Worm (Caenorhabditis elegans) whole organism, young adult: ENCODE measurements around the gene rgs-10.
"Not testable (repeated sequence)": the region's sequence is repeated elsewhere in the genome, so short reads cannot be mapped to it uniquely, and the experiment has no call there.

Experiments
- F33H1.4 ChIP-seq: fragments of 200-800 bp; sonication (Bioruptor generic); IDR thresholded peaks from 2 replicates; pipeline ENCODE4 v1.3.6; 2022; ENCODE audit warnings: missing genetic modification reagents, missing genetic modification characterization, missing compliant biosample characterization
- F37B4.10 ChIP-seq: fragments of 200-800 bp; sonication (Bioruptor generic); IDR thresholded peaks from 2 replicates; pipeline ENCODE4 v1.3.6; 2022; ENCODE audit warnings: missing genetic modification characterization, missing compliant biosample characterization
- F55B11.4 ChIP-seq: sonication (generic microtip); optimal IDR thresholded peaks from 2 replicates; lab custom pipeline; 2016; ENCODE audit warnings: missing compliant biosample characterization, missing genetic modification characterization, borderline replicate concordance; ENCODE audit not compliant: insufficient read depth
- F57A8.1 ChIP-seq: fragments of 200-800 bp; sonication (Bioruptor generic); optimal IDR thresholded peaks from 2 replicates; lab custom pipeline; 2018; ENCODE audit warnings: mild to moderate bottlenecking, missing genetic modification characterization, moderate library complexity, missing compliant biosample characterization
- F57C9.4 ChIP-seq: sonication (generic microtip); optimal IDR thresholded peaks from 2 replicates; lab custom pipeline; 2017; ENCODE audit warnings: mild to moderate bottlenecking, missing genetic modification characterization, missing compliant biosample characterization
- K12H6.12 ChIP-seq: fragments of 200-800 bp; sonication (Bioruptor generic); optimal IDR thresholded peaks from 2 replicates; lab custom pipeline; 2018; ENCODE audit warnings: mild to moderate bottlenecking, missing genetic modification characterization, missing compliant biosample characterization
- T07F8.4 ChIP-seq: sonication (generic microtip); optimal IDR thresholded peaks from 2 replicates; lab custom pipeline; 2016; ENCODE audit warnings: mild to moderate bottlenecking, missing genetic modification characterization, moderate library complexity, missing compliant biosample characterization
- T26A5.8 ChIP-seq: sonication (generic microtip); optimal IDR thresholded peaks from 2 replicates; lab custom pipeline; 2016; ENCODE audit warnings: missing genetic modification characterization, missing compliant biosample characterization
- Y53G8AR.9 ChIP-seq: fragments of 200-800 bp; sonication (Bioruptor generic); conservative IDR thresholded peaks from 2 replicates; pipeline ENCODE4 v1.3.6; 2022; ENCODE audit warnings: missing genetic modification reagents, missing genetic modification characterization, missing compliant biosample characterization
- Y95B8A.8 ChIP-seq: fragments of 200-800 bp; sonication (Bioruptor generic); IDR thresholded peaks from 2 replicates; pipeline ENCODE4 v1.3.6; 2022; ENCODE audit warnings: missing genetic modification reagents, missing genetic modification characterization, missing compliant biosample characterization
- akir-1 ChIP-seq: fragments of 200-800 bp; sonication (Bioruptor generic); optimal IDR thresholded peaks from 2 replicates; lab custom pipeline; 2018; ENCODE audit warnings: mild to moderate bottlenecking, missing genetic modification characterization, moderate library complexity, missing compliant biosample characterization
- attf-3 ChIP-seq: fragments of 200-800 bp; sonication (Bioruptor generic); conservative IDR thresholded peaks from 2 replicates; pipeline ENCODE4 v1.3.6; 2022; ENCODE audit warnings: missing genetic modification reagents, missing genetic modification characterization, missing compliant biosample characterization
- attf-5 ChIP-seq: fragments of 200-800 bp; sonication (Bioruptor generic); optimal IDR thresholded peaks from 2 replicates; lab custom pipeline; 2018; ENCODE audit warnings: mild to moderate bottlenecking, missing genetic modification characterization, missing compliant biosample characterization
- ccch-3 ChIP-seq: fragments of 200-800 bp; sonication (Bioruptor generic); optimal IDR thresholded peaks from 2 replicates; lab custom pipeline; 2018; ENCODE audit warnings: mild to moderate bottlenecking, missing genetic modification characterization, missing compliant biosample characterization
- cebp-1 ChIP-seq, 2 experiments: fragments of 200-800 bp in 1 of 2; sonication (Bioruptor generic) in 1 of 2; sonication (generic microtip) in 1 of 2; IDR thresholded peaks in 1 of 2; optimal IDR thresholded peaks in 1 of 2; 2 replicates each; pipeline versions ENCODE4 v1.3.6 to Lab custom; 2017 to 2022; ENCODE audit warnings: missing compliant biosample characterization in 2 of 2, missing genetic modification characterization in 2 of 2, mild to moderate bottlenecking in 1 of 2, missing genetic modification reagents in 1 of 2, moderate library complexity in 1 of 2
- ceh-58 ChIP-seq: fragments of 200-800 bp; sonication (Bioruptor generic); IDR thresholded peaks from 2 replicates; pipeline ENCODE4 v1.3.6; 2022; ENCODE audit warnings: missing genetic modification characterization, missing compliant biosample characterization
- ceh-79 ChIP-seq: sonication (generic microtip); optimal IDR thresholded peaks from 2 replicates; lab custom pipeline; 2017; ENCODE audit warnings: mild to moderate bottlenecking, missing genetic modification characterization, missing compliant biosample characterization
- die-1 ChIP-seq: sonication (generic microtip); optimal IDR thresholded peaks from 2 replicates; lab custom pipeline; 2016; ENCODE audit warnings: missing genotype, mild to moderate bottlenecking, missing genetic modification characterization, missing compliant biosample characterization
- dpff-1 ChIP-seq: sonication (generic microtip); optimal IDR thresholded peaks from 2 replicates; lab custom pipeline; 2017; ENCODE audit warnings: mild to moderate bottlenecking, missing genetic modification characterization, missing compliant biosample characterization
- egrh-3 ChIP-seq: fragments of 200-800 bp; sonication (Bioruptor generic); IDR thresholded peaks from 2 replicates; pipeline ENCODE4 v1.3.6; 2022; ENCODE audit warnings: missing genetic modification reagents, missing genetic modification characterization, missing compliant biosample characterization
- gei-17 ChIP-seq: fragments of 200-800 bp; sonication (Bioruptor generic); optimal IDR thresholded peaks from 2 replicates; lab custom pipeline; 2018; ENCODE audit warnings: mild to moderate bottlenecking, missing genetic modification characterization, missing compliant biosample characterization
- him-1 ChIP-seq: sonication (generic microtip); optimal IDR thresholded peaks from 2 replicates; lab custom pipeline; 2016; ENCODE audit warnings: missing genotype, missing genetic modification reagents, missing genetic modification characterization, missing compliant biosample characterization
- hmg-1.2 ChIP-seq: fragments of 200-800 bp; sonication (Bioruptor generic); IDR thresholded peaks from 2 replicates; pipeline ENCODE4 v1.3.6; 2022; ENCODE audit warnings: missing genetic modification reagents, missing genetic modification characterization, missing compliant biosample characterization
- hsf-1 ChIP-seq: fragments of 200-800 bp; sonication (Bioruptor generic); IDR thresholded peaks from 2 replicates; pipeline ENCODE4 v1.3.6; 2022; ENCODE audit warnings: missing genetic modification reagents, missing genetic modification characterization, missing compliant biosample characterization
- let-607 ChIP-seq, 2 experiments: fragments of 200-800 bp in 1 of 2; sonication (Bioruptor generic) in 1 of 2; sonication (generic microtip) in 1 of 2; optimal IDR thresholded peaks; 2 replicates each; lab custom pipeline; 2016 to 2018; ENCODE audit warnings: mild to moderate bottlenecking in 2 of 2, missing compliant biosample characterization in 2 of 2, missing genetic modification characterization in 2 of 2, moderate library complexity in 2 of 2, missing genotype in 1 of 2
- madf-3 ChIP-seq: fragments of 200-800 bp; sonication (Bioruptor generic); IDR thresholded peaks from 2 replicates; pipeline ENCODE4 v1.3.6; 2022; ENCODE audit warnings: missing genetic modification reagents, missing genetic modification characterization, missing compliant biosample characterization
- mcd-1 ChIP-seq: fragments of 200-800 bp; sonication (Bioruptor generic); IDR thresholded peaks from 2 replicates; pipeline ENCODE4 v1.3.6; 2022; ENCODE audit warnings: missing genetic modification reagents, missing genetic modification characterization, missing compliant biosample characterization
- nfya-1 ChIP-seq: sonication (generic microtip); optimal IDR thresholded peaks from 2 replicates; lab custom pipeline; 2017; ENCODE audit warnings: antibody characterized with exemption, missing compliant biosample characterization, missing genetic modification characterization, borderline replicate concordance; ENCODE audit not compliant: insufficient read depth
- nhr-27 ChIP-seq: fragments of 200-800 bp; sonication (Bioruptor generic); optimal IDR thresholded peaks from 2 replicates; lab custom pipeline; 2018; ENCODE audit warnings: mild to moderate bottlenecking, missing genetic modification characterization, moderate library complexity, missing compliant biosample characterization
- nhr-80 ChIP-seq: sonication (generic microtip); optimal IDR thresholded peaks from 2 replicates; lab custom pipeline; 2016; ENCODE audit warnings: missing genetic modification characterization, missing compliant biosample characterization
- pbrm-1 ChIP-seq: fragments of 200-800 bp; sonication (Bioruptor generic); IDR thresholded peaks from 2 replicates; pipeline ENCODE4 v1.3.6; 2022; ENCODE audit warnings: missing genetic modification reagents, missing genetic modification characterization, missing compliant biosample characterization
- pha-4 ChIP-seq: fragments of 150-350 bp; sonication (generic microtip); optimal IDR thresholded peaks from 2 replicates; lab custom pipeline; 2014; ENCODE audit warnings: missing biosample characterization, missing genetic modification reagents, missing genetic modification characterization
- rec-8 ChIP-seq, 2 experiments: sonication (generic microtip); optimal IDR thresholded peaks; 2 replicates each; lab custom pipeline; 2016; ENCODE audit warnings: mild to moderate bottlenecking in 2 of 2, missing genetic modification characterization in 2 of 2, missing genetic modification reagents in 2 of 2, missing genotype in 2 of 2, missing biosample characterization in 1 of 2, missing compliant biosample characterization in 1 of 2, moderate library complexity in 1 of 2
- sea-2 ChIP-seq: fragments of 200-800 bp; sonication (Bioruptor generic); IDR thresholded peaks from 2 replicates; pipeline ENCODE4 v1.3.6; 2022; ENCODE audit warnings: missing genetic modification characterization, missing compliant biosample characterization
- somi-1 ChIP-seq: fragments of 200-800 bp; sonication (Bioruptor generic); optimal IDR thresholded peaks from 2 replicates; lab custom pipeline; 2018; ENCODE audit warnings: mild to moderate bottlenecking, missing genetic modification characterization, missing compliant biosample characterization
- zfh-2 ChIP-seq: fragments of 200-800 bp; sonication (Bioruptor generic); conservative IDR thresholded peaks from 2 replicates; pipeline ENCODE4 v1.3.6; 2022; ENCODE audit warnings: missing genetic modification reagents, missing genetic modification characterization, missing compliant biosample characterization
- zim-3 ChIP-seq: sonication (generic microtip); optimal IDR thresholded peaks from 2 replicates; lab custom pipeline; 2017; ENCODE audit warnings: mild to moderate bottlenecking, missing genetic modification characterization, moderate library complexity, missing compliant biosample characterization
- ztf-28 ChIP-seq: fragments of 200-800 bp; sonication (Bioruptor generic); IDR thresholded peaks from 2 replicates; pipeline ENCODE4 v1.3.6; 2022; ENCODE audit warnings: missing genetic modification reagents, missing genetic modification characterization, missing compliant biosample characterization

Gene rgs-10

ce11 chrX:14965761-14966160 is 3.2 kb downstream of the rgs-10 start, which contains the start of gene F45B8.5 (continued):
- no peak for TF ChIP-seq K12H6.12 (tag; lab: Kevin White, UChicago)

- not testable (repeated sequence) for TF ChIP-seq egrh-3 (GFP tag; lab: Robert Waterston, UW); nfya-1 (tag; lab: Kevin White, UChicago); T26A5.8 (tag; lab: Kevin White, UChicago)
Measured at ce11 chrX:14966515-14966914, 4.0 kb downstream of the rgs-10 start, which contains the start of gene F20D1.22. TSS of gene F20D1.22 (plus strand) at chrX:14966815.

ce11 chrX:14969615-14970014 is 7.1 kb downstream of the rgs-10 start:
- TF ChIP-seq let-607 (tag; optimal IDR thresholded peaks at IDR 0.05; lab: Kevin White, UChicago) (peak in 1 of 2 experiments; percentile 18), gei-17 (no peak), Y53G8AR.9 (GFP tag; lab: Robert Waterston, UW) (0 out of 2 replicates have a peak, but pooled peaks have one; percentile 39), nhr-80 (peak; percentile 73)

- TF ChIP-seq F33H1.4 (GFP tag; lab: Robert Waterston, UW) (no peak), nhr-27 (no peak), attf-5 (GFP tag; lab: Kevin White, UChicago) (peak; percentile 35), zim-3 (tag; lab: Kevin White, UChicago) (no peak), somi-1 (GFP tag; lab: Kevin White, UChicago) (no peak), sea-2 (GFP tag; lab: Robert Waterston, UW) (no peak), attf-3 (GFP tag; lab: Robert Waterston, UW) (peak; percentile 90), let-607 (tag; optimal IDR thresholded peaks at IDR 0.05; lab: Kevin White, UChicago) (peak; percentile 90 to 92), F55B11.4 (no peak), ceh-79 (no peak), cebp-1 (GFP tag; IDR thresholded peaks at IDR 0.05; lab: Robert Waterston, UW) (no peak), cebp-1 (tag; optimal IDR thresholded peaks at IDR 0.05; lab: Kevin White, UChicago) (peak; percentile 38), dpff-1 (tag; lab: Kevin White, UChicago) (no peak), ceh-58 (no peak), rec-8 (tag; optimal IDR thresholded peaks at IDR 0.05; lab: Kevin White, UChicago) (no peak), mcd-1 (0 out of 2 replicates have a peak, but pooled peaks have one; percentile 8), zfh-2 (GFP tag; lab: Robert Waterston, UW) (peak; percentile 36; the same call in 1 of the 2 replicates), die-1 (tag; lab: Kevin White, UChicago) (no peak), pbrm-1 (GFP tag; lab: Robert Waterston, UW) (no peak), hsf-1 (GFP tag; lab: Robert Waterston, UW) (no peak), madf-3 (no peak), akir-1 (GFP tag; lab: Kevin White, UChicago) (no peak), F37B4.10 (GFP tag; lab: Robert Waterston, UW) (no peak), nhr-80 (peak; percentile 58)
Measured at ce11 chrX:14970221-14970801, 7.8 kb downstream of the rgs-10 start, which contains the start of the genes flwr-1 and tbc-1. TSS of gene flwr-1 (minus strand) at chrX:14970271. TSS of gene tbc-1 (plus strand) at chrX:14970751.

- no peak for TF ChIP-seq T07F8.4 (tag; lab: Kevin White, UChicago)
- no peak for TF ChIP-seq F57C9.4 (tag; lab: Kevin White, UChicago)
- TF ChIP-seq F57A8.1 (GFP tag; lab: Kevin White, UChicago), result no peak
- no peak for TF ChIP-seq ccch-3 (GFP tag; lab: Kevin White, UChicago)
- no peak for TF ChIP-seq pha-4 (tag; lab: Kevin White, UChicago)
- no peak for TF ChIP-seq hmg-1.2 (GFP tag; lab: Robert Waterston, UW)
- no peak for TF ChIP-seq akir-1 (GFP tag; lab: Kevin White, UChicago)
- TF ChIP-seq him-1 (tag; lab: Kevin White, UChicago), result no peak
- TF ChIP-seq Y95B8A.8, result no peak
- no peak for TF ChIP-seq ztf-28 (GFP tag; lab: Robert Waterston, UW)
Measured at ce11 chrX:14973085-14973484, 10.5 kb downstream of the rgs-10 start.
